Worm (Caenorhabditis elegans): ENCODE results near the gene F58H1.6.

The F58H1.6 gene

ce11 chrV:11955617-11956016, 13.2 kb downstream of the F58H1.6 start:
- TF ChIP-seq ceh-31 (tag; optimal IDR thresholded peaks at IDR 0.05) (peak; percentile 2), unc-42 (tag; optimal IDR thresholded peaks at IDR 0.05) (peak; percentile 69), sox-2 (GFP tag; IDR thresholded peaks at IDR 0.05) (no peak; the same call in 1 of the 2 replicates), ama-1 (optimal IDR thresholded peaks at IDR 0.05) (peak; percentile 17)

ce11 chrV:11958343-11959291, 16.2 kb downstream of the F58H1.6 start, which contains the start of gene F58H1.5:
Gene F58H1.5 (plus strand): TSS chrV:11958393.
- no peak for TF ChIP-seq elt-2 (tag; optimal IDR thresholded peaks at IDR 0.05)
- TF ChIP-seq ama-1 (optimal IDR thresholded peaks at IDR 0.05) = no peak
- TF ChIP-seq unc-42 (tag; optimal IDR thresholded peaks at IDR 0.05) = peak; percentile 87
- no peak for TF ChIP-seq pha-4 (tag; optimal IDR thresholded peaks at IDR 0.05)
- no peak for TF ChIP-seq pros-1 (tag; optimal IDR thresholded peaks at IDR 0.05)
- TF ChIP-seq K09A11.1 (tag; optimal IDR thresholded peaks at IDR 0.05; ENCODE audit: insufficient read depth) = no peak
- no peak for TF ChIP-seq ahr-1 (tag; optimal IDR thresholded peaks at IDR 0.05)

ce11 chrV:11960084-11960830, 17.8 kb downstream of the F58H1.6 start:
- TF ChIP-seq che-1 (tag; optimal IDR thresholded peaks at IDR 0.05) (no peak), ceh-48 (tag; optimal IDR thresholded peaks at IDR 0.05) (no peak), unc-55 (GFP tag; optimal IDR thresholded peaks at IDR 0.05) (peak; percentile 68), unc-3 (GFP tag; conservative IDR thresholded peaks at IDR 0.05) (no peak), unc-3 (tag; optimal IDR thresholded peaks at IDR 0.05) (no peak)

- TF ChIP-seq unc-42 (tag; optimal IDR thresholded peaks at IDR 0.05) = peak; percentile 63
- no peak for TF ChIP-seq eyg-1 (tag; optimal IDR thresholded peaks at IDR 0.05)
- TF ChIP-seq C08G9.2 (tag; optimal IDR thresholded peaks at IDR 0.05) = no peak
Measured at ce11 chrV:11960831-11961190, 18.4 kb downstream of the F58H1.6 start.

ce11 chrV:11964723-11965122, 22.3 kb downstream of the F58H1.6 start, which contains the start of gene F58H1.7:
Gene F58H1.7 (minus strand): TSS chrV:11964823.
- TF ChIP-seq ama-1 (optimal IDR thresholded peaks at IDR 0.05) (no peak), hlh-30 (tag; optimal IDR thresholded peaks at IDR 0.05; ENCODE audit: insufficient read depth) (no peak), ztf-16 (tag; optimal IDR thresholded peaks at IDR 0.05) (no peak), dmd-4 (tag; optimal IDR thresholded peaks at IDR 0.05; ENCODE audit: borderline replicate concordance) (no peak), sox-2 (GFP tag; IDR thresholded peaks at IDR 0.05) (no peak), rnt-1 (tag; optimal IDR thresholded peaks at IDR 0.05) (no peak), lin-11 (tag; optimal IDR thresholded peaks at IDR 0.05) (no peak), pha-4 (tag; optimal IDR thresholded peaks at IDR 0.05) (no peak), ceh-18 (tag; optimal IDR thresholded peaks at IDR 0.05) (no peak), mec-3 (tag; optimal IDR thresholded peaks at IDR 0.05; ENCODE audit: borderline replicate concordance) (no peak), dve-1 (tag; optimal IDR thresholded peaks at IDR 0.05) (no peak), sox-4 (tag; optimal IDR thresholded peaks at IDR 0.05) (no peak), odd-2 (tag; optimal IDR thresholded peaks at IDR 0.05) (no peak)

- no peak for TF ChIP-seq nhr-11 (tag; optimal IDR thresholded peaks at IDR 0.05)
- TF ChIP-seq hlh-6 (tag; optimal IDR thresholded peaks at IDR 0.05) = no peak
- no peak for TF ChIP-seq pqm-1 (tag; optimal IDR thresholded peaks at IDR 0.05)
- no peak for TF ChIP-seq ceh-30 (tag; optimal IDR thresholded peaks at IDR 0.05)
- TF ChIP-seq pat-9 (tag; optimal IDR thresholded peaks at IDR 0.05) = no peak
- TF ChIP-seq hlh-13 (GFP tag; optimal IDR thresholded peaks at IDR 0.05) = no peak
- no peak for TF ChIP-seq unc-3 (GFP tag; conservative IDR thresholded peaks at IDR 0.05)
- TF ChIP-seq unc-3 (tag; optimal IDR thresholded peaks at IDR 0.05) = no peak
- no peak for TF ChIP-seq T23F11.4 (GFP tag; optimal IDR thresholded peaks at IDR 0.05)
- no peak for TF ChIP-seq npax-4 (tag; optimal IDR thresholded peaks at IDR 0.05)
- no peak for TF ChIP-seq hlh-15 (tag; optimal IDR thresholded peaks at IDR 0.05)
- TF ChIP-seq nhr-232 (tag; optimal IDR thresholded peaks at IDR 0.05) = no peak
- TF ChIP-seq pha-2 (tag; optimal IDR thresholded peaks at IDR 0.05) = no peak
- TF ChIP-seq Y22D7AL.16 (tag; optimal IDR thresholded peaks at IDR 0.05) = no peak
- TF ChIP-seq ztf-16 (tag; optimal IDR thresholded peaks at IDR 0.05) = no peak
Measured at ce11 chrV:11975233-11975632, 32.8 kb downstream of the F58H1.6 start, which contains the start of gene cpr-1. Gene cpr-1 (plus strand): TSS chrV:11975551.
